Fruit fly (Drosophila melanogaster) whole organism, wandering third instar larva: ENCODE measurements around the gene Ilp7.

Source experiments
- Mio ChIP-seq: sonication (Bioruptor generic); optimal IDR thresholded peaks from 2 replicates; lab custom pipeline; 2016; ENCODE audit warnings: missing biosample characterization, missing genetic modification characterization
- Myc ChIP-seq: fragments of >200 bp; optimal IDR thresholded peaks from 2 replicates; lab custom pipeline; 2017
- Vsx2 ChIP-seq: fragments of 200-300, 225-300 bp; sonication (Bioruptor generic); optimal IDR thresholded peaks from 2 replicates; lab custom pipeline; 2018; ENCODE audit warnings: missing biosample characterization, missing genetic modification characterization; ENCODE audit not compliant: partially characterized antibody
- foxo ChIP-seq, 2 experiments: fragments of 200-800 bp; sonication (Bioruptor generic); optimal IDR thresholded peaks; 2 replicates in 1 of 2; 3 replicates in 1 of 2; lab custom pipeline; 2016 to 2017; ENCODE audit warnings: missing biosample characterization in 2 of 2, missing genetic modification characterization in 2 of 2
- fru ChIP-seq: fragments of 200-800 bp; sonication (Bioruptor generic); optimal IDR thresholded peaks from 3 replicates; lab custom pipeline; 2016; ENCODE audit warnings: missing biosample characterization, mild to moderate bottlenecking, missing genetic modification characterization
- lola ChIP-seq: fragments of >200 bp; optimal IDR thresholded peaks from 2 replicates; lab custom pipeline; 2017; ENCODE audit warnings: missing biosample characterization, missing genetic modification characterization
- pan ChIP-seq: fragments of >200 bp; optimal IDR thresholded peaks from 2 replicates; lab custom pipeline; 2017
- usp ChIP-seq: fragments of >200 bp; optimal IDR thresholded peaks from 2 replicates; lab custom pipeline; 2017; ENCODE audit warnings: missing biosample characterization, missing genetic modification characterization

DNA sequence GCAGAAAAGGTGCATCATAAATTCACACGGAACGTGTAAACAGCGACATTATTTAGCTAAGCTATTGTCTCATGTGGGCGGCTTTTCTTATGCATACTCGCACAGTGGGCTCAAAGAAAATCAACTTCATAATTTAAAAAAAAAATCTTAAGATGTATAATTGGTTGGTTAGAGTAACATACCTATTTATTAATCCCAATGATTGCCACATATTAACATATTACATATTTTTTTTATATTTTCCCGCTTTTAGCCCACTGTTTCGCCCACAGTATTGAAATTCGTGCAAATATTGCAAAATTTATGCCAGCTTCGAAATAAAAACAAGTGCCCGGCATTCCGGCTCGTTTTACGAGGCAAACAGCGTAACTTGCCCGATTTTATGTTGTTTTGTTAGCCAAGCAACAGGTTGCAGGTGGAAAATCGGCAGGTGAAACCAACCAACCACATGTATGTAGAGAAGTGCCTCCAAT lies at the start of gene Ilp7:
- TF ChIP-seq usp (GFP tag; lab: Kevin White, UChicago): no peak
- no peak for TF ChIP-seq Vsx2 (GFP tag; lab: Kevin White, UChicago)
- no peak for TF ChIP-seq Mio (GFP tag; lab: Kevin White, UChicago)
- TF ChIP-seq fru: peak; percentile 2
- TF ChIP-seq lola (GFP tag; lab: Kevin White, UChicago): no peak
- no peak for TF ChIP-seq Myc (lab: Kevin White, UChicago)
- no peak for TF ChIP-seq pan (lab: Kevin White, UChicago)
- peak in 1 of 2 experiments; percentile 15 for TF ChIP-seq foxo (GFP tag; optimal IDR thresholded peaks at IDR 0.05; lab: Kevin White, UChicago)
